Fruit fly (Drosophila melanogaster): ENCODE results near the gene CG7384.
A peak's percentile ranks its signal among the peaks of the same experiment; 100 is the strongest.

The CG7384 gene

dm6 chr2L:10474268-10474678 is 36.0 kb downstream of the CG7384 start, which contains the start of gene RluA-1 (continued):
- TF ChIP-seq Bteb2 (GFP tag; optimal IDR thresholded peaks at IDR 0.05) = peak; percentile 96
- TF ChIP-seq CG3726 (GFP tag; IDR thresholded peaks at IDR 0.05) = peak; percentile 97
- peak; percentile 86 for TF ChIP-seq kay (GFP tag; optimal IDR thresholded peaks at IDR 0.05)
- peak; percentile 100 for TF ChIP-seq CG17359 (tag; optimal IDR thresholded peaks at IDR 0.05)
- TF ChIP-seq MBD-R2 (GFP tag; IDR thresholded peaks at IDR 0.05) = peak; percentile 73
- peak; percentile 100 for TF ChIP-seq CG2875 (GFP tag; optimal IDR thresholded peaks at IDR 0.05)
- TF ChIP-seq CG14050 (GFP tag; IDR thresholded peaks at IDR 0.05) = peak; percentile 99
- peak; percentile 94 for TF ChIP-seq Jarid2 (GFP tag; optimal IDR thresholded peaks at IDR 0.05)
- TF ChIP-seq Hmx (GFP tag; optimal IDR thresholded peaks at IDR 0.05) = peak; percentile 65
- TF ChIP-seq Lim3 (GFP tag; IDR thresholded peaks at IDR 0.05) = peak; percentile 96
- TF ChIP-seq ab (GFP tag; optimal IDR thresholded peaks at IDR 0.05) = peak; percentile 92
- TF ChIP-seq Opbp (GFP tag; IDR thresholded peaks at IDR 0.05; ENCODE audit: partially characterized antibody) = peak; percentile 70
- TF ChIP-seq ranshi (GFP tag; IDR thresholded peaks at IDR 0.05) = peak; percentile 93; the same call in 1 of the 2 replicates
- peak; percentile 99 for TF ChIP-seq CG12299 (tag; optimal IDR thresholded peaks at IDR 0.05)
- peak; percentile 100 for TF ChIP-seq CG17328 (GFP tag; IDR thresholded peaks at IDR 0.05)
- TF ChIP-seq E2f1 (GFP tag; IDR thresholded peaks at IDR 0.05) = peak; percentile 100
- TF ChIP-seq CG11085 (GFP tag; IDR thresholded peaks at IDR 0.05) = peak; percentile 98
- TF ChIP-seq Kr (GFP tag; optimal IDR thresholded peaks at IDR 0.05) = peak; percentile 92
- peak; percentile 96 for TF ChIP-seq CG10565 (GFP tag; optimal IDR thresholded peaks at IDR 0.05)
- peak; percentile 92 for TF ChIP-seq Atf3 (GFP tag; optimal IDR thresholded peaks at IDR 0.05)
- TF ChIP-seq pros (GFP tag; optimal IDR thresholded peaks at IDR 0.05) = peak; percentile 80
- peak; percentile 98 for TF ChIP-seq cwo (GFP tag; optimal IDR thresholded peaks at IDR 0.05)
- TF ChIP-seq CG17361 (GFP tag; IDR thresholded peaks at IDR 0.05) = peak; percentile 99
- peak; percentile 99 for TF ChIP-seq CG18619 (GFP tag; optimal IDR thresholded peaks at IDR 0.05)
- peak; percentile 96 for TF ChIP-seq ham (GFP tag; IDR thresholded peaks at IDR 0.05)
- peak; percentile 97 for TF ChIP-seq CG7987 (GFP tag; optimal IDR thresholded peaks at IDR 0.05)
- peak; percentile 93 for TF ChIP-seq Taf1 (GFP tag; IDR thresholded peaks at IDR 0.05)
- TF ChIP-seq Doc2 (GFP tag; IDR thresholded peaks at IDR 0.05) = peak; percentile 95
- peak; percentile 99 for TF ChIP-seq CG12942 (GFP tag; optimal IDR thresholded peaks at IDR 0.05)
- TF ChIP-seq CG8359 (GFP tag; optimal IDR thresholded peaks at IDR 0.05; ENCODE audit: borderline replicate concordance) = peak; percentile 96
- TF ChIP-seq trh (GFP tag; optimal IDR thresholded peaks at IDR 0.05) = peak; percentile 98
- peak; percentile 99 for TF ChIP-seq HmgZ (tag; optimal IDR thresholded peaks at IDR 0.05)
- TF ChIP-seq Hr51 (GFP tag; optimal IDR thresholded peaks at IDR 0.05) = peak; percentile 97 to 100
- TF ChIP-seq sim (GFP tag; IDR thresholded peaks at IDR 0.05) = peak; percentile 99
- peak; percentile 99 for TF ChIP-seq Hr3 (GFP tag; optimal IDR thresholded peaks at IDR 0.05)
- peak; percentile 99 for TF ChIP-seq CG2202 (tag; optimal IDR thresholded peaks at IDR 0.05)
- TF ChIP-seq pb (GFP tag; optimal IDR thresholded peaks at IDR 0.05) = peak; percentile 71
- TF ChIP-seq HmgD (GFP tag; optimal IDR thresholded peaks at IDR 0.05) = peak; percentile 53
- TF ChIP-seq CG10366 (GFP tag; IDR thresholded peaks at IDR 0.05) = peak; percentile 99
- TF ChIP-seq phol (tag; optimal IDR thresholded peaks at IDR 0.05) = peak; percentile 99
- TF ChIP-seq CG7271 (tag; optimal IDR thresholded peaks at IDR 0.05) = peak; percentile 99
- peak; percentile 99 for TF ChIP-seq CG7556 (GFP tag; optimal IDR thresholded peaks at IDR 0.05)
- TF ChIP-seq Ptx1 (GFP tag; IDR thresholded peaks at IDR 0.05) = peak; percentile 99
- TF ChIP-seq Ets97D (GFP tag; optimal IDR thresholded peaks at IDR 0.05) = peak; percentile 92
- TF ChIP-seq CG4820 (GFP tag; optimal IDR thresholded peaks at IDR 0.05) = peak; percentile 99
- TF ChIP-seq luna (GFP tag; optimal IDR thresholded peaks at IDR 0.05) = no peak
- TF ChIP-seq wek (GFP tag; optimal IDR thresholded peaks at IDR 0.05) = peak; percentile 96
- peak; percentile 96 for TF ChIP-seq CG5180 (GFP tag; optimal IDR thresholded peaks at IDR 0.05)
- peak; percentile 89 for TF ChIP-seq Hey (tag; optimal IDR thresholded peaks at IDR 0.05)
- peak; percentile 97 for TF ChIP-seq CG12155 (GFP tag; optimal IDR thresholded peaks at IDR 0.05)
- TF ChIP-seq CG14710 (tag; optimal IDR thresholded peaks at IDR 0.05) = peak; percentile 99
